Worm (Caenorhabditis elegans): Measurements from ENCODE around the gene F42G8.8.

The F42G8.8 gene

ce11 chrIV:8096375-8096774, 22.5 kb upstream of the F42G8.8 start:
- TF ChIP-seq med-1 (GFP tag; optimal IDR thresholded peaks at IDR 0.05; ENCODE audit: insufficient read depth), result no peak
- TF ChIP-seq ref-1 (GFP tag; conservative IDR thresholded peaks at IDR 0.05), result no peak
- no peak for TF ChIP-seq T22C8.4 (GFP tag; IDR thresholded peaks at IDR 0.05)
- TF ChIP-seq ztf-23 (GFP tag; IDR thresholded peaks at IDR 0.05), result no peak
- no peak for TF ChIP-seq tab-1 (GFP tag; IDR thresholded peaks at IDR 0.05)
- TF ChIP-seq ztf-29 (GFP tag; IDR thresholded peaks at IDR 0.05), result no peak
- TF ChIP-seq flt-1 (GFP tag; IDR thresholded peaks at IDR 0.05), result no peak
- TF ChIP-seq cog-1 (tag; optimal IDR thresholded peaks at IDR 0.05), result no peak
- TF ChIP-seq klf-2 (GFP tag; conservative IDR thresholded peaks at IDR 0.05), result no peak

- TF ChIP-seq T22C8.4 (GFP tag; IDR thresholded peaks at IDR 0.05), result no peak
These were observed 19.3 kb upstream of the F42G8.8 start, which contains the start of gene Y42H9AR.2 for ce11 chrIV:8099601-8100000. Gene Y42H9AR.2, plus strand, starts transcription at chrIV:8099901.

- no peak for TF ChIP-seq ztf-29 (GFP tag; IDR thresholded peaks at IDR 0.05)
- no peak for TF ChIP-seq tab-1 (GFP tag; IDR thresholded peaks at IDR 0.05)
- no peak for TF ChIP-seq cog-1 (tag; optimal IDR thresholded peaks at IDR 0.05)
- TF ChIP-seq ztf-23 (GFP tag; IDR thresholded peaks at IDR 0.05), result no peak
- TF ChIP-seq klf-2 (GFP tag; conservative IDR thresholded peaks at IDR 0.05), result no peak
- no peak for TF ChIP-seq flt-1 (GFP tag; IDR thresholded peaks at IDR 0.05)
- no peak for TF ChIP-seq T22C8.4 (GFP tag; IDR thresholded peaks at IDR 0.05)
- TF ChIP-seq med-1 (GFP tag; optimal IDR thresholded peaks at IDR 0.05; ENCODE audit: insufficient read depth), result no peak
- no peak for TF ChIP-seq ref-1 (GFP tag; conservative IDR thresholded peaks at IDR 0.05)
These were observed 16.7 kb upstream of the F42G8.8 start, which contains the start of gene Y42H9AR.5 for ce11 chrIV:8102231-8102630. Gene Y42H9AR.5, plus strand, starts transcription at chrIV:8102531.

- no peak for TF ChIP-seq T22C8.4 (GFP tag; IDR thresholded peaks at IDR 0.05)
- no peak for TF ChIP-seq tab-1 (GFP tag; IDR thresholded peaks at IDR 0.05)
- TF ChIP-seq ref-1 (GFP tag; conservative IDR thresholded peaks at IDR 0.05), result no peak
- no peak for TF ChIP-seq cog-1 (tag; optimal IDR thresholded peaks at IDR 0.05)
- TF ChIP-seq ztf-23 (GFP tag; IDR thresholded peaks at IDR 0.05), result no peak
- no peak for TF ChIP-seq med-1 (GFP tag; optimal IDR thresholded peaks at IDR 0.05; ENCODE audit: insufficient read depth)
These were observed 15.7 kb upstream of the F42G8.8 start for ce11 chrIV:8103196-8103595.

ce11 chrIV:8105083-8105482, 13.8 kb upstream of the F42G8.8 start:
- TF ChIP-seq klf-2 (GFP tag; conservative IDR thresholded peaks at IDR 0.05) (no peak), cog-1 (tag; optimal IDR thresholded peaks at IDR 0.05) (no peak), T22C8.4 (GFP tag; IDR thresholded peaks at IDR 0.05) (no peak), ztf-29 (GFP tag; IDR thresholded peaks at IDR 0.05) (no peak), tab-1 (GFP tag; IDR thresholded peaks at IDR 0.05) (no peak)

- TF ChIP-seq med-1 (GFP tag; optimal IDR thresholded peaks at IDR 0.05; ENCODE audit: insufficient read depth) (no peak), T22C8.4 (GFP tag; IDR thresholded peaks at IDR 0.05) (no peak), tab-1 (GFP tag; IDR thresholded peaks at IDR 0.05) (no peak), cog-1 (tag; optimal IDR thresholded peaks at IDR 0.05) (no peak), ztf-29 (GFP tag; IDR thresholded peaks at IDR 0.05) (no peak), flt-1 (GFP tag; IDR thresholded peaks at IDR 0.05) (no peak), ref-1 (GFP tag; conservative IDR thresholded peaks at IDR 0.05) (no peak), klf-2 (GFP tag; conservative IDR thresholded peaks at IDR 0.05) (no peak), ztf-23 (GFP tag; IDR thresholded peaks at IDR 0.05) (no peak)
These were observed 11.4 kb upstream of the F42G8.8 start, which contains the start of gene rabs-5 for ce11 chrIV:8107502-8107901. Gene rabs-5, minus strand, starts transcription at chrIV:8107602.

- TF ChIP-seq med-1 (GFP tag; optimal IDR thresholded peaks at IDR 0.05; ENCODE audit: insufficient read depth) (no peak), ztf-29 (GFP tag; IDR thresholded peaks at IDR 0.05) (no peak), cog-1 (tag; optimal IDR thresholded peaks at IDR 0.05) (peak; percentile 46)
These were observed 6.7 kb upstream of the F42G8.8 start, which contains the start of gene Y42H9AR.4 for ce11 chrIV:8112187-8112586. Gene Y42H9AR.4, minus strand, starts transcription at chrIV:8112218.

- TF ChIP-seq med-1 (GFP tag; optimal IDR thresholded peaks at IDR 0.05; ENCODE audit: insufficient read depth), result no peak
- TF ChIP-seq ztf-23 (GFP tag; IDR thresholded peaks at IDR 0.05), result no peak
- TF ChIP-seq cog-1 (tag; optimal IDR thresholded peaks at IDR 0.05), result no peak
- no peak for TF ChIP-seq ztf-29 (GFP tag; IDR thresholded peaks at IDR 0.05)
- TF ChIP-seq flt-1 (GFP tag; IDR thresholded peaks at IDR 0.05), result no peak
- no peak for TF ChIP-seq tab-1 (GFP tag; IDR thresholded peaks at IDR 0.05)
- TF ChIP-seq T22C8.4 (GFP tag; IDR thresholded peaks at IDR 0.05), result no peak
- TF ChIP-seq klf-2 (GFP tag; conservative IDR thresholded peaks at IDR 0.05), result no peak
- TF ChIP-seq ref-1 (GFP tag; conservative IDR thresholded peaks at IDR 0.05), result no peak
These were observed 6.2 kb upstream of the F42G8.8 start for ce11 chrIV:8112646-8113045.

- no peak for TF ChIP-seq ztf-23 (GFP tag; IDR thresholded peaks at IDR 0.05)
- TF ChIP-seq T22C8.4 (GFP tag; IDR thresholded peaks at IDR 0.05), result no peak
- no peak for TF ChIP-seq ref-1 (GFP tag; conservative IDR thresholded peaks at IDR 0.05)
- no peak for TF ChIP-seq ztf-29 (GFP tag; IDR thresholded peaks at IDR 0.05)
- no peak for TF ChIP-seq tab-1 (GFP tag; IDR thresholded peaks at IDR 0.05)
- TF ChIP-seq cog-1 (tag; optimal IDR thresholded peaks at IDR 0.05), result no peak
- no peak for TF ChIP-seq med-1 (GFP tag; optimal IDR thresholded peaks at IDR 0.05; ENCODE audit: insufficient read depth)
- TF ChIP-seq flt-1 (GFP tag; IDR thresholded peaks at IDR 0.05), result no peak
- no peak for TF ChIP-seq klf-2 (GFP tag; conservative IDR thresholded peaks at IDR 0.05)
These were observed 5.7 kb upstream of the F42G8.8 start, which contains the start of gene Y42H9AR.1 for ce11 chrIV:8113161-8113560. Gene Y42H9AR.1, plus strand, starts transcription at chrIV:8113393.

- TF ChIP-seq klf-2 (GFP tag; conservative IDR thresholded peaks at IDR 0.05) (no peak), ref-1 (GFP tag; conservative IDR thresholded peaks at IDR 0.05) (no peak), ztf-23 (GFP tag; IDR thresholded peaks at IDR 0.05) (no peak)
These were observed 4.4 kb upstream of the F42G8.8 start for ce11 chrIV:8114535-8114934.

ce11 chrIV:8115462-8115861, 3.4 kb upstream of the F42G8.8 start, which contains the start of gene irld-8:
Gene irld-8, plus strand, starts transcription at chrIV:8115762.
- TF ChIP-seq flt-1 (GFP tag; IDR thresholded peaks at IDR 0.05) (no peak), ztf-29 (GFP tag; IDR thresholded peaks at IDR 0.05) (no peak), ztf-23 (GFP tag; IDR thresholded peaks at IDR 0.05) (no peak), cog-1 (tag; optimal IDR thresholded peaks at IDR 0.05) (no peak), T22C8.4 (GFP tag; IDR thresholded peaks at IDR 0.05) (no peak), klf-2 (GFP tag; conservative IDR thresholded peaks at IDR 0.05) (no peak), tab-1 (GFP tag; IDR thresholded peaks at IDR 0.05) (no peak), med-1 (GFP tag; optimal IDR thresholded peaks at IDR 0.05; ENCODE audit: insufficient read depth) (no peak), ref-1 (GFP tag; conservative IDR thresholded peaks at IDR 0.05) (no peak)

All from whole organism, midembryonic.